Worm (Caenorhabditis elegans): ENCODE results near the gene F09E10.5.

F09E10.5 gene

ce11 chrX:1494256-1494655, at the start of gene F09E10.5:
TSS of gene F09E10.5 (minus strand) at chrX:1494356.
- TF ChIP-seq egl-27 (tag; optimal IDR thresholded peaks at IDR 0.05) (no peak), snpc-4 (tag; optimal IDR thresholded peaks at IDR 0.05) (no peak), nhr-11 (tag; optimal IDR thresholded peaks at IDR 0.05) (no peak), lin-11 (tag; optimal IDR thresholded peaks at IDR 0.05) (no peak), lin-39 (tag; optimal IDR thresholded peaks at IDR 0.05) (no peak), sma-9 (GFP tag; optimal IDR thresholded peaks at IDR 0.05) (no peak), sma-9 (tag; optimal IDR thresholded peaks at IDR 0.05) (no peak), ceh-82 (tag; optimal IDR thresholded peaks at IDR 0.05) (no peak), elt-1 (tag; optimal IDR thresholded peaks at IDR 0.05) (no peak)

- TF ChIP-seq nhr-21 (tag; optimal IDR thresholded peaks at IDR 0.05) (no peak), fos-1 (tag; optimal IDR thresholded peaks at IDR 0.05) (peak; percentile 68)
Observed at ce11 chrX:1543432-1543831, 49.3 kb upstream of the F09E10.5 start.

ce11 chrX:1541072-1541471, 46.9 kb upstream of the F09E10.5 start:
- no peak for TF ChIP-seq nhr-23 (tag; optimal IDR thresholded peaks at IDR 0.05)
- TF ChIP-seq sma-9 (GFP tag; optimal IDR thresholded peaks at IDR 0.05) = peak; percentile 51
- TF ChIP-seq sma-9 (tag; optimal IDR thresholded peaks at IDR 0.05) = no peak
- peak; percentile 59 for TF ChIP-seq fos-1 (tag; optimal IDR thresholded peaks at IDR 0.05)

- no peak for TF ChIP-seq snpc-4 (tag; optimal IDR thresholded peaks at IDR 0.05)
- no peak for TF ChIP-seq skn-1 (tag; optimal IDR thresholded peaks at IDR 0.05)
Observed at ce11 chrX:1538830-1539229, 44.7 kb upstream of the F09E10.5 start.

ce11 chrX:1536138-1536537, 42.0 kb upstream of the F09E10.5 start, which contains the start of gene K06A9.2:
TSS of gene K06A9.2 (plus strand) at chrX:1536366.
- TF ChIP-seq nhr-129 (tag; optimal IDR thresholded peaks at IDR 0.05) (peak; percentile 72), lsy-2 (tag; optimal IDR thresholded peaks at IDR 0.05) (peak in 1 of 2 experiments; percentile 30), C34F6.9 (tag; optimal IDR thresholded peaks at IDR 0.05) (peak; percentile 48), peb-1 (tag; optimal IDR thresholded peaks at IDR 0.05) (no peak)

ce11 chrX:1535261-1535660, 41.1 kb upstream of the F09E10.5 start, which contains the start of gene K06A9.3:
TSS of gene K06A9.3 (minus strand) at chrX:1535361.
- no peak for TF ChIP-seq ZK546.5 (tag; optimal IDR thresholded peaks at IDR 0.05)
- TF ChIP-seq mbf-1 (tag; optimal IDR thresholded peaks at IDR 0.05) = no peak
- TF ChIP-seq nhr-6 (tag; optimal IDR thresholded peaks at IDR 0.05) = no peak
- TF ChIP-seq lin-11 (tag; optimal IDR thresholded peaks at IDR 0.05) = no peak
- no peak for TF ChIP-seq sma-9 (GFP tag; optimal IDR thresholded peaks at IDR 0.05)
- TF ChIP-seq sma-9 (tag; optimal IDR thresholded peaks at IDR 0.05) = no peak
- no peak for TF ChIP-seq unc-39 (tag; optimal IDR thresholded peaks at IDR 0.05)
- no peak for TF ChIP-seq blmp-1 (tag; optimal IDR thresholded peaks at IDR 0.05; ENCODE audit: insufficient read depth)
- TF ChIP-seq elt-1 (tag; optimal IDR thresholded peaks at IDR 0.05) = no peak
- no peak for TF ChIP-seq ceh-82 (tag; optimal IDR thresholded peaks at IDR 0.05)
- no peak for TF ChIP-seq snpc-4 (tag; optimal IDR thresholded peaks at IDR 0.05)
- no peak for TF ChIP-seq ztf-11 (tag; optimal IDR thresholded peaks at IDR 0.05)
- no peak for TF ChIP-seq nhr-237 (tag; optimal IDR thresholded peaks at IDR 0.05)
- TF ChIP-seq nhr-11 (tag; optimal IDR thresholded peaks at IDR 0.05) = no peak
- no peak for TF ChIP-seq peb-1 (tag; optimal IDR thresholded peaks at IDR 0.05)
- TF ChIP-seq aly-2 (tag; optimal IDR thresholded peaks at IDR 0.05) = no peak
- no peak for TF ChIP-seq gmeb-1 (tag; optimal IDR thresholded peaks at IDR 0.05)
- no peak for TF ChIP-seq mab-5 (tag; optimal IDR thresholded peaks at IDR 0.05)
- TF ChIP-seq F13H6.1 (tag; optimal IDR thresholded peaks at IDR 0.05) = no peak

- no peak for TF ChIP-seq ama-1 (optimal IDR thresholded peaks at IDR 0.05)
- peak in 1 of 2 experiments; percentile 16 for TF ChIP-seq lsy-2 (tag; optimal IDR thresholded peaks at IDR 0.05)
- peak; percentile 30 for TF ChIP-seq unc-55 (GFP tag; optimal IDR thresholded peaks at IDR 0.05)
Observed at ce11 chrX:1529013-1529412, 34.9 kb upstream of the F09E10.5 start.

ce11 chrX:1528107-1528506, 34.0 kb upstream of the F09E10.5 start:
- TF ChIP-seq unc-55 (GFP tag; optimal IDR thresholded peaks at IDR 0.05) (peak; percentile 17), sem-4 (tag; optimal IDR thresholded peaks at IDR 0.05) (no peak)
